In the genomic region with DNA sequence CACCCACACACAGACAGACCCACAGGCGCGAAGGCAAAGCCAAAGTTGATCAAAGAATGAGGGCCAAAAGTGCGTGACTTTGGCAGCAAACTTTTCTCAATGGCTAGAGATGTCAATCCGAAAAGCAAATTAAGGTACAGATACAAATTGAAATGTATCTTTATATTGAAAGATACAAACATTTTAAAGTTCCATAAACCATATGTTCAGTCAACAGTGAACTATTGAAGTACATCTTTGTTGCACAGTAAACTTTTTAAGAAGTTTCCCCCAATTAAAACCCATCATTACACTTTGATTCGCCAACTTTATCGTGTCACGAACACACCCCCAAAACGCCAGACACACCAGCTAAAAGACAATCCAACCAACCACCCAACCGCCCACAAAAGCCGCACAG, we compare ENCODE assay signal across 1 fruit fly cellular context.
A peak's percentile ranks its signal among the peaks of the same experiment; 100 is the strongest.
TF ChIP-seq lines count a peak whose summit lies in the region.

No protein-coding gene starts in this region.

TF ChIP-seq in whole organism, embryonic, 481 proteins besides CTCF, POLR2A, EP300 and RAD21 (continued from another document and continues in another):
- no peak for TF ChIP-seq CG6791 (GFP tag; IDR thresholded peaks at IDR 0.05; lab: Robert Waterston, UW; ENCODE audit: partially characterized antibody)
- TF ChIP-seq tin (GFP tag; optimal IDR thresholded peaks at IDR 0.05; lab: Kevin White, UChicago) = peak; percentile 8
- TF ChIP-seq so (GFP tag; IDR thresholded peaks at IDR 0.05; lab: Robert Waterston, UW) = 0 out of 3 replicates have a peak, but pooled peaks have one; percentile 8
- TF ChIP-seq CG8089 (GFP tag; optimal IDR thresholded peaks at IDR 0.05; lab: Kevin White, UChicago) = no peak
- 0 out of 2 replicates have a peak, but pooled peaks have one; percentile 30 for TF ChIP-seq esg (GFP tag; conservative IDR thresholded peaks at IDR 0.05; lab: Robert Waterston, UW)
- TF ChIP-seq Hey (tag; optimal IDR thresholded peaks at IDR 0.05; lab: Kevin White, UChicago) = no peak
- TF ChIP-seq CG8478 (optimal IDR thresholded peaks at IDR 0.05; lab: Kevin White, UChicago) = no peak
- no peak for TF ChIP-seq Side (GFP tag; optimal IDR thresholded peaks at IDR 0.05; lab: Kevin White, UChicago)
- TF ChIP-seq CG12659 (GFP tag; optimal IDR thresholded peaks at IDR 0.05; lab: Kevin White, UChicago) = peak; percentile 38
- peak; percentile 51 for TF ChIP-seq slbo (GFP tag; IDR thresholded peaks at IDR 0.05; lab: Robert Waterston, UW)
- TF ChIP-seq her (GFP tag; optimal IDR thresholded peaks at IDR 0.05; lab: Kevin White, UChicago) = peak; percentile 44
- no peak for TF ChIP-seq knrl (GFP tag; IDR thresholded peaks at IDR 0.05; lab: Robert Waterston, UW; ENCODE audit: partially characterized antibody)
- no peak for TF ChIP-seq ERR (GFP tag; optimal IDR thresholded peaks at IDR 0.05; lab: Kevin White, UChicago)
- no peak for TF ChIP-seq CG4360 (GFP tag; IDR thresholded peaks at IDR 0.05; lab: Robert Waterston, UW)
- TF ChIP-seq HHEX (GFP tag; optimal IDR thresholded peaks at IDR 0.05; lab: Kevin White, UChicago) = peak; percentile 17
- no peak for TF ChIP-seq jing (GFP tag; optimal IDR thresholded peaks at IDR 0.05; lab: Kevin White, UChicago)
- no peak for TF ChIP-seq slp2 (GFP tag; optimal IDR thresholded peaks at IDR 0.05; lab: Kevin White, UChicago)
- TF ChIP-seq CG9817 (tag; optimal IDR thresholded peaks at IDR 0.05; lab: Kevin White, UChicago) = peak; percentile 37
- peak; percentile 6 for TF ChIP-seq bcd (GFP tag; optimal IDR thresholded peaks at IDR 0.05; lab: Kevin White, UChicago)
- TF ChIP-seq BtbVII (GFP tag; optimal IDR thresholded peaks at IDR 0.05; lab: Kevin White, UChicago) = peak; percentile 20
- 0 out of 3 replicates have a peak, but pooled peaks have one; percentile 25 for TF ChIP-seq CG11695 (GFP tag; IDR thresholded peaks at IDR 0.05; lab: Robert Waterston, UW)
- peak; percentile 55 for TF ChIP-seq CG30403 (GFP tag; optimal IDR thresholded peaks at IDR 0.05; lab: Kevin White, UChicago)
- TF ChIP-seq CG7839 (tag; optimal IDR thresholded peaks at IDR 0.05; lab: Kevin White, UChicago) = peak; percentile 30
- TF ChIP-seq Ravus (GFP tag; IDR thresholded peaks at IDR 0.05; lab: Robert Waterston, UW) = no peak
- no peak for TF ChIP-seq exex (tag; optimal IDR thresholded peaks at IDR 0.05; lab: Kevin White, UChicago)
- peak; percentile 58 for TF ChIP-seq Hand (GFP tag; optimal IDR thresholded peaks at IDR 0.05; lab: Kevin White, UChicago)
- TF ChIP-seq Xbp1 (GFP tag; optimal IDR thresholded peaks at IDR 0.05; lab: Kevin White, UChicago) = no peak
- peak; percentile 46 for TF ChIP-seq zfh2 (GFP tag; optimal IDR thresholded peaks at IDR 0.05; lab: Kevin White, UChicago)
- no peak for TF ChIP-seq Vsx1 (GFP tag; optimal IDR thresholded peaks at IDR 0.05; lab: Kevin White, UChicago)
- TF ChIP-seq CG18599 (GFP tag; optimal IDR thresholded peaks at IDR 0.05; lab: Kevin White, UChicago) = peak; percentile 80
- peak; percentile 57 for TF ChIP-seq unc-4 (GFP tag; IDR thresholded peaks at IDR 0.05; lab: Robert Waterston, UW; ENCODE audit: partially characterized antibody)
- peak; percentile 10 for TF ChIP-seq gro (GFP tag; optimal IDR thresholded peaks at IDR 0.05; lab: Kevin White, UChicago)
- TF ChIP-seq CG15269 (tag; optimal IDR thresholded peaks at IDR 0.05; lab: Kevin White, UChicago) = peak; percentile 35
- TF ChIP-seq CG2678 (tag; optimal IDR thresholded peaks at IDR 0.05; lab: Kevin White, UChicago) = peak; percentile 64
- no peak for TF ChIP-seq br (optimal IDR thresholded peaks at IDR 0.05; lab: Kevin White, UChicago)
- no peak for TF ChIP-seq CG42726 (GFP tag; IDR thresholded peaks at IDR 0.05; lab: Robert Waterston, UW; ENCODE audit: partially characterized antibody)
- TF ChIP-seq CG3847 (GFP tag; IDR thresholded peaks at IDR 0.05; lab: Robert Waterston, UW) = peak; percentile 51; the same call in 1 of the 2 replicates
- peak; percentile 10 for TF ChIP-seq CG18262 (tag; optimal IDR thresholded peaks at IDR 0.05; lab: Kevin White, UChicago)
- peak; percentile 72 for TF ChIP-seq lab (GFP tag; optimal IDR thresholded peaks at IDR 0.05; lab: Kevin White, UChicago)
- TF ChIP-seq CG3163 (GFP tag; optimal IDR thresholded peaks at IDR 0.05; lab: Kevin White, UChicago) = peak; percentile 1
- no peak for TF ChIP-seq CG14050 (GFP tag; IDR thresholded peaks at IDR 0.05; lab: Robert Waterston, UW)
- TF ChIP-seq btn (GFP tag; optimal IDR thresholded peaks at IDR 0.05; lab: Kevin White, UChicago) = no peak
- no peak for TF ChIP-seq CG6765 (GFP tag; optimal IDR thresholded peaks at IDR 0.05; lab: Kevin White, UChicago)
- peak; percentile 38; the same call in 1 of the 2 replicates for TF ChIP-seq CG9215 (GFP tag; IDR thresholded peaks at IDR 0.05; lab: Robert Waterston, UW)
- peak; percentile 14 to 21 for TF ChIP-seq dpn (GFP tag; optimal IDR thresholded peaks at IDR 0.05; lab: Kevin White, UChicago)
- TF ChIP-seq Hmr (GFP tag; optimal IDR thresholded peaks at IDR 0.05; lab: Kevin White, UChicago) = peak; percentile 64
- TF ChIP-seq CG2120 (GFP tag; optimal IDR thresholded peaks at IDR 0.05; lab: Kevin White, UChicago) = peak; percentile 70
- TF ChIP-seq CG1792 (GFP tag; optimal IDR thresholded peaks at IDR 0.05; lab: Kevin White, UChicago) = peak; percentile 13
- no peak for TF ChIP-seq Awh (GFP tag; IDR thresholded peaks at IDR 0.05; lab: Robert Waterston, UW)
- TF ChIP-seq Nf-YC (tag; optimal IDR thresholded peaks at IDR 0.05; lab: Kevin White, UChicago) = peak; percentile 16
- TF ChIP-seq CG13775 (GFP tag; optimal IDR thresholded peaks at IDR 0.05; lab: Kevin White, UChicago) = peak; percentile 4
- no peak for TF ChIP-seq Trl (optimal IDR thresholded peaks at IDR 0.05; lab: Kevin White, UChicago)
- peak; percentile 4 for TF ChIP-seq Trl (GFP tag; optimal IDR thresholded peaks at IDR 0.05; lab: Kevin White, UChicago)
- TF ChIP-seq CG2875 (GFP tag; optimal IDR thresholded peaks at IDR 0.05; lab: Kevin White, UChicago) = no peak
- TF ChIP-seq ind (GFP tag; optimal IDR thresholded peaks at IDR 0.05; lab: Kevin White, UChicago) = peak; percentile 11
- peak; percentile 22 for TF ChIP-seq CG17829 (tag; optimal IDR thresholded peaks at IDR 0.05; lab: Kevin White, UChicago)
- TF ChIP-seq CG14441 (GFP tag; IDR thresholded peaks at IDR 0.05; lab: Robert Waterston, UW) = no peak
- peak; percentile 41 for TF ChIP-seq CG7786 (GFP tag; optimal IDR thresholded peaks at IDR 0.05; lab: Kevin White, UChicago)
- peak; percentile 0 for TF ChIP-seq CG17359 (tag; optimal IDR thresholded peaks at IDR 0.05; lab: Kevin White, UChicago)
- peak; percentile 14; the same call in 1 of the 3 replicates for TF ChIP-seq CG16813 (GFP tag; IDR thresholded peaks at IDR 0.05; lab: Robert Waterston, UW; ENCODE audit: partially characterized antibody)
- no peak for TF ChIP-seq pnt (GFP tag; optimal IDR thresholded peaks at IDR 0.05; lab: Kevin White, UChicago)
- no peak for TF ChIP-seq vfl (GFP tag; optimal IDR thresholded peaks at IDR 0.05; lab: Kevin White, UChicago)
- TF ChIP-seq MBD-R2 (GFP tag; IDR thresholded peaks at IDR 0.05; lab: Robert Waterston, UW) = peak; percentile 16; the same call in 1 of the 2 replicates
- TF ChIP-seq Doc3 (GFP tag; IDR thresholded peaks at IDR 0.05; lab: Robert Waterston, UW; ENCODE audit: partially characterized antibody) = peak; percentile 61; the same call in 2 of the 3 replicates
- peak; percentile 70; the same call in 1 of the 2 replicates for TF ChIP-seq Atf6 (GFP tag; IDR thresholded peaks at IDR 0.05; lab: Robert Waterston, UW)
- TF ChIP-seq org-1 (GFP tag; optimal IDR thresholded peaks at IDR 0.05; lab: Kevin White, UChicago) = peak; percentile 40
- TF ChIP-seq amos (GFP tag; IDR thresholded peaks at IDR 0.05; lab: Robert Waterston, UW; ENCODE audit: partially characterized antibody) = peak; percentile 26; the same call in 1 of the 2 replicates
- no peak for TF ChIP-seq al (GFP tag; IDR thresholded peaks at IDR 0.05; lab: Robert Waterston, UW)
- no peak for TF ChIP-seq otp (GFP tag; IDR thresholded peaks at IDR 0.05; lab: Robert Waterston, UW)
- TF ChIP-seq Sox100B (GFP tag; optimal IDR thresholded peaks at IDR 0.05; lab: Kevin White, UChicago) = peak; percentile 8
- TF ChIP-seq CG7271 (tag; optimal IDR thresholded peaks at IDR 0.05; lab: Kevin White, UChicago) = no peak
- no peak for TF ChIP-seq az2 (GFP tag; optimal IDR thresholded peaks at IDR 0.05; lab: Kevin White, UChicago)
- TF ChIP-seq CG10147 (GFP tag; optimal IDR thresholded peaks at IDR 0.05; lab: Kevin White, UChicago) = peak; percentile 64
- peak; percentile 36 for TF ChIP-seq CHES-1-like (GFP tag; optimal IDR thresholded peaks at IDR 0.05; lab: Kevin White, UChicago)
- peak; percentile 27 for TF ChIP-seq CG10209 (GFP tag; optimal IDR thresholded peaks at IDR 0.05; lab: Kevin White, UChicago)
- TF ChIP-seq Scr (GFP tag; IDR thresholded peaks at IDR 0.05; lab: Robert Waterston, UW; ENCODE audit: partially characterized antibody) = peak; percentile 65
- TF ChIP-seq CG12299 (tag; optimal IDR thresholded peaks at IDR 0.05; lab: Kevin White, UChicago) = no peak
- peak; percentile 29 for TF ChIP-seq scrt (GFP tag; optimal IDR thresholded peaks at IDR 0.05; lab: Kevin White, UChicago)
- no peak for TF ChIP-seq CG2116 (GFP tag; optimal IDR thresholded peaks at IDR 0.05; lab: Kevin White, UChicago)
- TF ChIP-seq unpg (GFP tag; optimal IDR thresholded peaks at IDR 0.05; lab: Kevin White, UChicago) = peak; percentile 19
- TF ChIP-seq CG13287 (GFP tag; IDR thresholded peaks at IDR 0.05; lab: Robert Waterston, UW; ENCODE audit: partially characterized antibody) = peak; percentile 70
- TF ChIP-seq h (optimal IDR thresholded peaks at IDR 0.05; lab: Kevin White, UChicago) = no peak
- TF ChIP-seq Ptx1 (GFP tag; IDR thresholded peaks at IDR 0.05; lab: Robert Waterston, UW) = peak; percentile 38; the same call in 1 of the 2 replicates
- 0 out of 2 replicates have a peak, but pooled peaks have one; percentile 30 for TF ChIP-seq Rfx (GFP tag; IDR thresholded peaks at IDR 0.05; lab: Robert Waterston, UW)
- TF ChIP-seq CG34224 (GFP tag; IDR thresholded peaks at IDR 0.05; lab: Robert Waterston, UW; ENCODE audit: partially characterized antibody) = peak; percentile 58
- peak; percentile 1 for TF ChIP-seq fd3F (GFP tag; optimal IDR thresholded peaks at IDR 0.05; lab: Kevin White, UChicago)
- peak; percentile 52 for TF ChIP-seq grau (tag; optimal IDR thresholded peaks at IDR 0.05; lab: Kevin White, UChicago)
- peak in 1 of 2 experiments; percentile 62 for TF ChIP-seq eve (GFP tag; optimal IDR thresholded peaks at IDR 0.05; lab: Kevin White, UChicago)
- TF ChIP-seq sug (tag; optimal IDR thresholded peaks at IDR 0.05; lab: Kevin White, UChicago) = peak; percentile 22
- peak; percentile 51 for TF ChIP-seq Meics (GFP tag; optimal IDR thresholded peaks at IDR 0.05; lab: Kevin White, UChicago)
- TF ChIP-seq Ets97D (GFP tag; optimal IDR thresholded peaks at IDR 0.05; lab: Kevin White, UChicago) = no peak
- TF ChIP-seq CG16863 (GFP tag; optimal IDR thresholded peaks at IDR 0.05; lab: Kevin White, UChicago) = peak; percentile 15
- peak; percentile 52 for TF ChIP-seq inv (GFP tag; IDR thresholded peaks at IDR 0.05; lab: Robert Waterston, UW; ENCODE audit: partially characterized antibody)
- peak; percentile 42 for TF ChIP-seq gem (tag; optimal IDR thresholded peaks at IDR 0.05; lab: Kevin White, UChicago)
- peak; percentile 31; the same call in 1 of the 2 replicates for TF ChIP-seq sna (GFP tag; IDR thresholded peaks at IDR 0.05; lab: Robert Waterston, UW; ENCODE audit: partially characterized antibody)
- TF ChIP-seq CG10543 (GFP tag; optimal IDR thresholded peaks at IDR 0.05; lab: Kevin White, UChicago) = peak; percentile 79
- no peak for TF ChIP-seq gce (GFP tag; IDR thresholded peaks at IDR 0.05; lab: Robert Waterston, UW)
- TF ChIP-seq Oli (tag; optimal IDR thresholded peaks at IDR 0.05; lab: Kevin White, UChicago) = peak; percentile 19
- no peak for TF ChIP-seq bbx (GFP tag; IDR thresholded peaks at IDR 0.05; lab: Robert Waterston, UW; ENCODE audit: partially characterized antibody)
- peak; percentile 24 for TF ChIP-seq CG12769 (tag; optimal IDR thresholded peaks at IDR 0.05; lab: Kevin White, UChicago)
- TF ChIP-seq CG9727 (GFP tag; optimal IDR thresholded peaks at IDR 0.05; lab: Kevin White, UChicago) = peak; percentile 29
- TF ChIP-seq emc (GFP tag; optimal IDR thresholded peaks at IDR 0.05; lab: Kevin White, UChicago) = peak; percentile 4
- TF ChIP-seq HLH4C (GFP tag; IDR thresholded peaks at IDR 0.05; lab: Robert Waterston, UW; ENCODE audit: partially characterized antibody) = no peak
- TF ChIP-seq CrebB (tag; optimal IDR thresholded peaks at IDR 0.05; lab: Kevin White, UChicago) = no peak
- TF ChIP-seq Hr51 (GFP tag; optimal IDR thresholded peaks at IDR 0.05; lab: Kevin White, UChicago) = peak in 1 of 2 experiments; percentile 66
- TF ChIP-seq Lim3 (GFP tag; IDR thresholded peaks at IDR 0.05; lab: Robert Waterston, UW) = no peak
- no peak for TF ChIP-seq zfh1 (GFP tag; IDR thresholded peaks at IDR 0.05; lab: Robert Waterston, UW)
- peak; percentile 59 for TF ChIP-seq CG7556 (GFP tag; optimal IDR thresholded peaks at IDR 0.05; lab: Kevin White, UChicago)
- peak; percentile 64 for TF ChIP-seq BEAF-32 (GFP tag; optimal IDR thresholded peaks at IDR 0.05; lab: Kevin White, UChicago)
- peak; percentile 32; the same call in 1 of the 2 replicates for TF ChIP-seq CG9932 (GFP tag; IDR thresholded peaks at IDR 0.05; lab: Robert Waterston, UW)
- TF ChIP-seq lmd (GFP tag; IDR thresholded peaks at IDR 0.05; lab: Robert Waterston, UW) = peak; percentile 27; the same call in 1 of the 2 replicates
- TF ChIP-seq CG12391 (tag; optimal IDR thresholded peaks at IDR 0.05; lab: Kevin White, UChicago) = peak; percentile 6
- TF ChIP-seq Fer2 (tag; optimal IDR thresholded peaks at IDR 0.05; lab: Kevin White, UChicago) = peak; percentile 14
- no peak for TF ChIP-seq Six4 (GFP tag; optimal IDR thresholded peaks at IDR 0.05; lab: Kevin White, UChicago)
- peak; percentile 44 for TF ChIP-seq Med (GFP tag; lab: Kevin White, UChicago)
- no peak for TF ChIP-seq Bdp1 (GFP tag; optimal IDR thresholded peaks at IDR 0.05; lab: Kevin White, UChicago)
- TF ChIP-seq CoRest (tag; optimal IDR thresholded peaks at IDR 0.05; lab: Kevin White, UChicago) = peak; percentile 29
- TF ChIP-seq CG3281 (GFP tag; optimal IDR thresholded peaks at IDR 0.05; lab: Kevin White, UChicago) = peak; percentile 61
- TF ChIP-seq jumu (GFP tag; optimal IDR thresholded peaks at IDR 0.05; lab: Kevin White, UChicago) = no peak
- no peak for TF ChIP-seq CG4404 (GFP tag; IDR thresholded peaks at IDR 0.05; lab: Robert Waterston, UW)
- peak; percentile 1 for TF ChIP-seq CG2712 (tag; optimal IDR thresholded peaks at IDR 0.05; lab: Kevin White, UChicago)
- TF ChIP-seq lilli (GFP tag; optimal IDR thresholded peaks at IDR 0.05; lab: Kevin White, UChicago) = peak; percentile 50
- TF ChIP-seq CG3995 (GFP tag; optimal IDR thresholded peaks at IDR 0.05; lab: Kevin White, UChicago) = no peak
